Worm (Caenorhabditis elegans): Measurements from ENCODE around the gene Y39A1A.20.
A peak's percentile ranks its signal among the peaks of the same experiment; 100 is the strongest.

Y39A1A.20 gene

DNA sequence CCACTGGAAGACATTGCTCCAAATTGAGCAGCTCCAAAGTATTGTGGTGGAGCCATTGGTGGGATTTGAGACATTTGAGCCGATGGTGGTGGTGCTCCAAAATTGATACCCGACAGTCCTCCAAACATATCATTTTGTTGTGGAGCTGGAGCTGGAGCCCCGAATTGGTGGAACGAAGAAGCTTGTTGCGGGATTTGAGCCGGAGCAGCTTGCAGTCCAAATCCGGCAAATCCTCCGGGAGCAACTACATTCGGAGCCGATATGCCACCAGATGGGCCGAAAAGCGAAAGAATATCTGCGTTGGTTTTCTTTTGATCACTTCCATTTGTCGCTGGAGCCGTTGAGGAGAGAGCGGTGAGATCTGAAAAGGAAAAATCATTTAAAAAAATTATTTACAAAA, 37.7 kb upstream of the Y39A1A.20 start:
- no peak for TF ChIP-seq ceh-36 (tag; optimal IDR thresholded peaks at IDR 0.05)
- TF ChIP-seq tbx-37 (GFP tag; conservative IDR thresholded peaks at IDR 0.05) = no peak
- TF ChIP-seq tra-4 (tag; optimal IDR thresholded peaks at IDR 0.05) = no peak
- no peak for TF ChIP-seq F13C5.2 (tag; optimal IDR thresholded peaks at IDR 0.05)
- TF ChIP-seq ama-1 (optimal IDR thresholded peaks at IDR 0.05) = no peak
- no peak for TF ChIP-seq hmg-4 (GFP tag; optimal IDR thresholded peaks at IDR 0.05)
- TF ChIP-seq ceh-13 (GFP tag; optimal IDR thresholded peaks at IDR 0.05) = no peak
- TF ChIP-seq hnd-1 (tag; optimal IDR thresholded peaks at IDR 0.05) = no peak
- no peak for TF ChIP-seq B0310.2 (tag; optimal IDR thresholded peaks at IDR 0.05)
- no peak for TF ChIP-seq sea-1 (GFP tag; conservative IDR thresholded peaks at IDR 0.05)
- TF ChIP-seq hmbx-1 (tag; optimal IDR thresholded peaks at IDR 0.05) = no peak

DNA sequence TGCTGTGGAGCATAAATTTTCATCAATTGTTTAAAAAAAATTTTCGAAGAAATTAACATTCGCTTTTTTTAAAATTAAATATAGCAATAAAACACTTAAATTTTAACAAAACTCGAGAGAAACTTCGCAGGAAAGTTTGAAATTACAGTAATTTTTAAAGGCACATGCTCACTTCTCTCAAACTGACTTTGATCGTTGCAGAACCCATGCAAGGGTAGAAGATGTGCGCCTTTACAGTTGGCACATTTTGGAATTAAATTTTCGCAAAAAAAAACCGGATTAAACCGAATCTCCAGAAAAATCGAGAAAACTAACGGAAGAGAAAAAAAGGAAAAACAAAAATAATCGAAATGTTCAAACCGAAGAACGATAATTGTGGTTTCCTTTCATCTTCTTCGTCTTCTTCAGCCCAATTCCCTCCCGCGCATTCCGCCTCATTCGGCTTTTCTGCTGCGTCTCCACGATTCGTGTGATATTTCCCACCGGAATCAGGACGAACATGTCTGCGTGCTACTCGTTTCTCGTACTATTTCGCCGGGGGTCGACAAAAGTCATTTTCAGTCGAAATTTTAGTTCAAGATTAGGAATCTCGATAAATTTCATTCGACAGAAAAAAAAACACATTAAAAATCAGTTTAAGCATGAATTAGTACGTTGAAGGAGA, 36.1 kb upstream of the Y39A1A.20 start:
- TF ChIP-seq hmbx-1 (tag; optimal IDR thresholded peaks at IDR 0.05) (no peak), ceh-36 (tag; optimal IDR thresholded peaks at IDR 0.05) (no peak), ceh-13 (GFP tag; optimal IDR thresholded peaks at IDR 0.05) (no peak), F13C5.2 (tag; optimal IDR thresholded peaks at IDR 0.05) (no peak), tra-4 (tag; optimal IDR thresholded peaks at IDR 0.05) (no peak), hnd-1 (tag; optimal IDR thresholded peaks at IDR 0.05) (no peak), tbx-11 (GFP tag; IDR thresholded peaks at IDR 0.05) (no peak), tbx-37 (GFP tag; conservative IDR thresholded peaks at IDR 0.05) (no peak), sea-1 (GFP tag; conservative IDR thresholded peaks at IDR 0.05) (no peak), flt-1 (GFP tag; IDR thresholded peaks at IDR 0.05) (no peak), B0310.2 (tag; optimal IDR thresholded peaks at IDR 0.05) (no peak), pes-1 (GFP tag; IDR thresholded peaks at IDR 0.05) (no peak)

DNA sequence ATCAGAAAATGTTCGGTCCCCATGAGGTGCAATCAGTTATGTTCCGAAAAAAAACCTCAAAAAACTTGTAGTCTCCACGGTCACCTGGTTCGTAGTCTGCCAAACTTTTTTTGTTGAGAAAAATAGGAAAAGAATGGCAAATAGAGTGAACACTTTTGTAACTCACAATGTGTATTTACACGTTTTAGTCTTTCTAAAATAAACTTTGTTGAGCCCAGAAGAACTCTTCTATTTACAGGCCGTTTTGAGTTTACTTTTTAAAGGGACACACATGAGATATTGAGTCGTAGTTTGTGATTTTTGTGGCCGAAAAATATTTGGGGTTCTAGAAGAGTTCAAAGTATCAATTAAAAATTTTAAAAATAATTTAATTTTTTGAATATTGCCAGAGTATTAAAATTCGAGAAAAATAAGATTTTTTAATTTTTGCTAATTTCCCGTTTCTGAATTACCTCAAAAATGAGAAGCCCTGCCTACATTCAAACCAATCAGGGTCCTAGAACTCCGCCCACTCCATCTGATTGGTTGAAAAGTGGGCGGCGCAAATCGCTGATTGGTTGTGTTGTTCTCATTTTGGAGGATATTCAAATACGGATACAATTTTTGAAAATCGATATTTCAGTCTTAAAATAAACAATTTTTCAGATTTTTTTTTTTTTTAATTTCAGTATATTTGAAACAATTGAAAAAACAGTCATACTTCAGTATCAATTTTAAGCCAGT, 34.3 kb upstream of the Y39A1A.20 start:
- no peak for TF ChIP-seq ets-7 (tag; optimal IDR thresholded peaks at IDR 0.05)
- no peak for TF ChIP-seq ama-1 (optimal IDR thresholded peaks at IDR 0.05)
- no peak for TF ChIP-seq tra-4 (tag; optimal IDR thresholded peaks at IDR 0.05)
- TF ChIP-seq scrt-1 (GFP tag; IDR thresholded peaks at IDR 0.05) = no peak
- no peak for TF ChIP-seq F13C5.2 (tag; optimal IDR thresholded peaks at IDR 0.05)
- TF ChIP-seq tbx-11 (GFP tag; IDR thresholded peaks at IDR 0.05) = no peak
- TF ChIP-seq ceh-36 (tag; optimal IDR thresholded peaks at IDR 0.05) = no peak
- TF ChIP-seq tbx-37 (GFP tag; conservative IDR thresholded peaks at IDR 0.05) = no peak
- TF ChIP-seq sea-1 (GFP tag; conservative IDR thresholded peaks at IDR 0.05) = no peak
- TF ChIP-seq flt-1 (GFP tag; IDR thresholded peaks at IDR 0.05) = no peak
- TF ChIP-seq hmg-4 (GFP tag; optimal IDR thresholded peaks at IDR 0.05) = no peak
- no peak for TF ChIP-seq B0310.2 (tag; optimal IDR thresholded peaks at IDR 0.05)
- TF ChIP-seq aly-1 (tag; optimal IDR thresholded peaks at IDR 0.05) = no peak
- TF ChIP-seq hmbx-1 (tag; optimal IDR thresholded peaks at IDR 0.05) = no peak
- TF ChIP-seq ceh-13 (GFP tag; optimal IDR thresholded peaks at IDR 0.05) = no peak
- no peak for TF ChIP-seq pes-1 (GFP tag; IDR thresholded peaks at IDR 0.05)
- no peak for TF ChIP-seq hnd-1 (tag; optimal IDR thresholded peaks at IDR 0.05)

DNA sequence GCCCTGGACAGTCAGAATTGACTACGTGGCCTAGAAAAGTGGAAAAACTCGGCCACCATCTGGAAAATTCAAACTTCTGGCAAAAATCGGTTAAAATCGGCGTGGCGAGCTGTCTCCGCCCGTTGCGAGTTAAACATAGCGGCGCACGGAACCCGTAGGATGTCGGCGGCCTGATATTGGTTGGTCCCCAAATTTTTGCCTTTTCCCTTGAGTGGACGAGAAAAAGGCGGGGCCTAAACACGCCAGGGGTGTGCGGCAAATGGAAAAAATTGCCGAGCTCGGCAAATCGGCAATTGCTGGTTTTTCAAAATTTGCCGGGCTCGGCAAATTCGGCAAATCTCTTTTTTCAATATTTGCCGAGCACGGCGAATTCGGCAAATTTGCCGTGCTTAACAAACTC, 32.9 kb upstream of the Y39A1A.20 start:
- TF ChIP-seq pes-1 (GFP tag; IDR thresholded peaks at IDR 0.05) (0 out of 2 replicates have a peak, but pooled peaks have one; percentile 19), ets-7 (tag; optimal IDR thresholded peaks at IDR 0.05) (no peak)

DNA sequence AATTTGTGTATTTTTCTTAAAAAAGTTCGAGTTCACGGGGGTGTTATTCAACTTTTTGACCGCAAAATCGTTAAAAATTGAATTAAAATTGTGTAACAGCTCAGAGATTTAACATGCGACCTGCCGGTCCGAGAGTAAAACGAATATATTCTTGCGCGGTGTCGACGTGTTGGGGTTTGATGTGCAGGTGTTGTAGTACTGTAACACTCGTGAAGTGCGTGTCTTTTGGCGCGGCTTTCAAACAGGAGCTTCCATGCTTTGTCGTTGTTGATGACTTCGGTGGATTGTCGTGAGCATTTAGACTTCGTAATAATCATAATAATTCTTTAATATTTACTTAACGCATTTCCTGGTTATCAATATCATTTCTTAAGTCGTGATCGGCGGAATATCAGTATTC, 30.1 kb upstream of the Y39A1A.20 start, which contains the start of gene tat-3:
TSS of gene tat-3 (minus strand) at position 196 of the 400 bp plus-strand sequence.
- TF ChIP-seq ceh-13 (GFP tag; optimal IDR thresholded peaks at IDR 0.05) = no peak
- TF ChIP-seq hmg-4 (GFP tag; optimal IDR thresholded peaks at IDR 0.05) = no peak
- no peak for TF ChIP-seq tbx-11 (GFP tag; IDR thresholded peaks at IDR 0.05)
- no peak for TF ChIP-seq F13C5.2 (tag; optimal IDR thresholded peaks at IDR 0.05)
- TF ChIP-seq scrt-1 (GFP tag; IDR thresholded peaks at IDR 0.05) = no peak
- TF ChIP-seq ama-1 (optimal IDR thresholded peaks at IDR 0.05) = no peak
- no peak for TF ChIP-seq tbx-37 (GFP tag; conservative IDR thresholded peaks at IDR 0.05)
- no peak for TF ChIP-seq flt-1 (GFP tag; IDR thresholded peaks at IDR 0.05)
- TF ChIP-seq hnd-1 (tag; optimal IDR thresholded peaks at IDR 0.05) = no peak
- TF ChIP-seq tra-4 (tag; optimal IDR thresholded peaks at IDR 0.05) = no peak
- TF ChIP-seq sea-1 (GFP tag; conservative IDR thresholded peaks at IDR 0.05) = no peak
- TF ChIP-seq B0310.2 (tag; optimal IDR thresholded peaks at IDR 0.05) = no peak
- TF ChIP-seq ceh-36 (tag; optimal IDR thresholded peaks at IDR 0.05) = no peak
- TF ChIP-seq ets-7 (tag; optimal IDR thresholded peaks at IDR 0.05) = no peak

DNA sequence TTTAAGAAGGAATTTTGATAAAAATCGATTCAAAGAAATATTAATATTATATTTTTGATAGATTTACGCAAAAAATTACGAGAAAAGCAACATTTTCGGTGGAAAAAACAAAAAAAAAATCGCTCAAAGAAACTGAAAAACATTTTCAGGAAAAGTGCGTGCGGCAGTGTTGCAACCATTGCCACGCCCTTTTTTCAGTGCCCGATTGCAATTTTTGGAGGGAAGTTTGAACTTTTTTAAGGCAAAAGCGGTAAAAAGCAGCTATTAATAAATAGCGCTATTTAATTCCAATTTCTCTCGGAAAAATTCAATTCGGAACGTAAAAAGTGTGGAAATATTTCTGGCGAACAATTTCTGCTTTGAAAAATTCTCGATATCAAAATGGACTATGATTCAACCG, 20.7 kb upstream of the Y39A1A.20 start:
- no peak for TF ChIP-seq tbx-11 (GFP tag; IDR thresholded peaks at IDR 0.05)

DNA sequence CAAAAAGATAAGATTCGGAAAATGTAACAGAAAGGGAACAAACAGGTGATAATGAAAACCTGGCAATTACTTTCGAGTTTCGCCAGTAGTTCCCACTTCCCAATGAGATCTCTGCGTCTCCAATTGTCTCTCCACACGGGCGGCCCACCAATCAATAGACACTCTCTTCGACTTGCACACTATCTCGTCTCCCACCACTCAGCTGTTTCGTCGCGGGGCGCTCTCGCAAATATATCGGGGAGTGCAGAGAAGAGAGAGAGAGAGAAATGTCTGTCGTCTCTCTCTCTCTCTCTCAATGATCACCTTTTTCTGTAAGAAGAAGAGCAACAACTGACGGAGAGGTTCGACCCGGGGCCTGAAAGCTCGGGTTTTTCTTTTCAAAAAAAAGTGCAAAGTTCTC, 19.8 kb upstream of the Y39A1A.20 start:
- 0 out of 2 replicates have a peak, but pooled peaks have one; percentile 20 for TF ChIP-seq flt-1 (GFP tag; IDR thresholded peaks at IDR 0.05)
- no peak for TF ChIP-seq aly-1 (tag; optimal IDR thresholded peaks at IDR 0.05)
- TF ChIP-seq hmg-4 (GFP tag; optimal IDR thresholded peaks at IDR 0.05) = peak; percentile 6
- peak; percentile 40 for TF ChIP-seq F13C5.2 (tag; optimal IDR thresholded peaks at IDR 0.05)

DNA sequence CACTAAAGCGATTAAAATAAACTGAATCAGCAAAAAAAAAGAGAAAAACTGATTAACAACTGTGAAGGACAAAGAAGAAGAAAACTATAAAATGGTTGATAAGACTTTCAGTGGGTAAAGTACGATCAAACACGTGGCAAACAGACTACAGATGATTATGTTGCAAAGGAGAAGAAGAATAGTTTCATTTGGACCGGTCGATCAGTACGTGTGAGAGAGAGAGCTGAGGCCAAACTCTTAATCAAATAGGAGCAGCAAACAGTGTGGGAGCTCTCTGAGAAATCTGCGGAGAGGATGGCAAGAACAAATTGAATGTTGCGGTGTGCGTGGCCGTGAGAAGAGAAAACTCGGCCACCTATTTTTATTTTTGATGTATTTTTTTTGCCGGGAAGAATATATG, 18.7 kb upstream of the Y39A1A.20 start:
- no peak for TF ChIP-seq ama-1 (optimal IDR thresholded peaks at IDR 0.05)
- TF ChIP-seq flt-1 (GFP tag; IDR thresholded peaks at IDR 0.05) = no peak
- TF ChIP-seq sea-1 (GFP tag; conservative IDR thresholded peaks at IDR 0.05) = no peak
- no peak for TF ChIP-seq ceh-13 (GFP tag; optimal IDR thresholded peaks at IDR 0.05)
- TF ChIP-seq pes-1 (GFP tag; IDR thresholded peaks at IDR 0.05) = no peak
- no peak for TF ChIP-seq hnd-1 (tag; optimal IDR thresholded peaks at IDR 0.05)
- no peak for TF ChIP-seq aly-1 (tag; optimal IDR thresholded peaks at IDR 0.05)
- no peak for TF ChIP-seq tbx-11 (GFP tag; IDR thresholded peaks at IDR 0.05)
- no peak for TF ChIP-seq tbx-37 (GFP tag; conservative IDR thresholded peaks at IDR 0.05)
- no peak for TF ChIP-seq tra-4 (tag; optimal IDR thresholded peaks at IDR 0.05)
- no peak for TF ChIP-seq hmg-4 (GFP tag; optimal IDR thresholded peaks at IDR 0.05)
- TF ChIP-seq ets-7 (tag; optimal IDR thresholded peaks at IDR 0.05) = no peak
- no peak for TF ChIP-seq F13C5.2 (tag; optimal IDR thresholded peaks at IDR 0.05)
- no peak for TF ChIP-seq hmbx-1 (tag; optimal IDR thresholded peaks at IDR 0.05)
- TF ChIP-seq ceh-36 (tag; optimal IDR thresholded peaks at IDR 0.05) = no peak
